Worm (Caenorhabditis elegans) whole organism, early embryonic: ENCODE measurements around the gene appg-2.

ENCODE experiments used
- B0310.2 ChIP-seq: sonication (generic microtip); optimal IDR thresholded peaks from 2 replicates; lab custom pipeline; 2016; ENCODE audit warnings: mild to moderate bottlenecking, missing genetic modification characterization, missing compliant biosample characterization
- F13C5.2 ChIP-seq: sonication (generic microtip); optimal IDR thresholded peaks from 2 replicates; lab custom pipeline; 2017; ENCODE audit warnings: mild to moderate bottlenecking, missing genetic modification characterization, inconsistent platforms, missing compliant biosample characterization
- aly-1 ChIP-seq: sonication (generic microtip); optimal IDR thresholded peaks from 2 replicates; lab custom pipeline; 2016; ENCODE audit warnings: missing genetic modification characterization, missing compliant biosample characterization
- ama-1 ChIP-seq: fragments of 150-350 bp; optimal IDR thresholded peaks from 2 replicates; lab custom pipeline; 2014
- ceh-13 ChIP-seq: fragments of 200-800 bp; sonication (Bioruptor generic); optimal IDR thresholded peaks from 2 replicates; lab custom pipeline; 2018; ENCODE audit warnings: mild to moderate bottlenecking, missing genetic modification characterization, missing compliant biosample characterization
- ceh-36 ChIP-seq: sonication (generic microtip); optimal IDR thresholded peaks from 2 replicates; lab custom pipeline; 2016; ENCODE audit warnings: missing genetic modification characterization, inconsistent platforms, missing compliant biosample characterization
- ets-7 ChIP-seq: sonication (generic microtip); optimal IDR thresholded peaks from 2 replicates; lab custom pipeline; 2016; ENCODE audit warnings: missing genotype, missing genetic modification characterization, missing compliant biosample characterization
- flt-1 ChIP-seq: fragments of 200-800 bp; sonication (Bioruptor generic); IDR thresholded peaks from 2 replicates; pipeline ENCODE4 v1.3.6; 2022; ENCODE audit warnings: missing genetic modification characterization, missing compliant biosample characterization
- hmbx-1 ChIP-seq: sonication (generic microtip); optimal IDR thresholded peaks from 2 replicates; lab custom pipeline; 2016; ENCODE audit warnings: mild to moderate bottlenecking, missing genetic modification characterization, missing compliant biosample characterization
- hmg-4 ChIP-seq: fragments of 200-800 bp; sonication (Bioruptor generic); optimal IDR thresholded peaks from 2 replicates; lab custom pipeline; 2018; ENCODE audit warnings: mild to moderate bottlenecking, missing genetic modification characterization, missing compliant biosample characterization
- hnd-1 ChIP-seq: sonication (generic microtip); optimal IDR thresholded peaks from 2 replicates; lab custom pipeline; 2016; ENCODE audit warnings: missing genetic modification characterization, missing compliant biosample characterization
- pes-1 ChIP-seq: fragments of 200-800 bp; sonication (Bioruptor generic); IDR thresholded peaks from 2 replicates; pipeline ENCODE4 v1.3.6; 2022; ENCODE audit warnings: missing genetic modification reagents, missing genetic modification characterization, missing compliant biosample characterization
- scrt-1 ChIP-seq: fragments of 200-800 bp; sonication (Bioruptor generic); IDR thresholded peaks from 2 replicates; pipeline ENCODE4 v1.3.6; 2022; ENCODE audit warnings: missing genetic modification characterization, missing compliant biosample characterization
- sea-1 ChIP-seq: fragments of 200-800 bp; sonication (Bioruptor generic); conservative IDR thresholded peaks from 2 replicates; pipeline ENCODE4 v1.3.6; 2022; ENCODE audit warnings: missing genetic modification characterization, missing compliant biosample characterization
- tbx-11 ChIP-seq: fragments of 200-800 bp; sonication (Bioruptor generic); IDR thresholded peaks from 2 replicates; pipeline ENCODE4 v1.3.6; 2022; ENCODE audit warnings: missing genetic modification characterization, missing compliant biosample characterization
- tbx-37 ChIP-seq: fragments of 200-800 bp; sonication (Bioruptor generic); conservative IDR thresholded peaks from 2 replicates; pipeline ENCODE4 v1.3.6; 2022; ENCODE audit warnings: missing genetic modification reagents, missing genetic modification characterization, missing compliant biosample characterization
- tra-4 ChIP-seq: sonication (generic microtip); optimal IDR thresholded peaks from 2 replicates; lab custom pipeline; 2017; ENCODE audit warnings: missing genetic modification characterization, missing compliant biosample characterization

appg-2 gene

DNA sequence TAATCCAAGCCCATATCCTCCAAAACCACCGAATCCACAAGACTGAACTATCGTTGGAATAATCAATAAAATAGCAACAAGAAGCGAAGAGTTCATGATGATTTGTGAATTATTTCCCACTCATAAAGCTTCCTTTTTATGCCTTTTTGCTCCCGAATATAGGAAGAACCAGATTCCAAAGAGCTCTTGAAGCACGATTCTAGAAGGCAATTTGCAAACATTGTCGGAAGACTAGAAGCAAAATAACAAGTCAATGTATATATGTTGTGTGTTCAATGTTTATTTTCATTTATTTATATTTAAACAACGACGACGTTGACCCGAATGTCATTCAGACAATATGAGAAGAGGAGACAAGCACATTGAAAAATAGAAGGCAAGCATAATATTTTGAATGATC lies 8.3 kb upstream of the appg-2 start, which contains the start of gene idpa-2:
Gene idpa-2, minus strand, starts transcription at position 101 of the 400 bp plus-strand sequence.
- TF ChIP-seq hmbx-1 (no peak), B0310.2 (tag; lab: Kevin White, UChicago) (no peak), flt-1 (GFP tag; lab: Robert Waterston, UW) (no peak), F13C5.2 (tag; lab: Kevin White, UChicago) (no peak), ama-1 (lab: Kevin White, UChicago) (no peak), hmg-4 (GFP tag; lab: Kevin White, UChicago) (no peak), sea-1 (GFP tag; lab: Robert Waterston, UW) (no peak), hnd-1 (no peak), aly-1 (tag; lab: Kevin White, UChicago) (no peak), ceh-36 (tag; lab: Kevin White, UChicago) (no peak), tbx-37 (no peak), ets-7 (no peak), ceh-13 (GFP tag; lab: Kevin White, UChicago) (no peak), scrt-1 (GFP tag; lab: Robert Waterston, UW) (no peak), tra-4 (tag; lab: Kevin White, UChicago) (no peak), pes-1 (GFP tag; lab: Robert Waterston, UW) (no peak), tbx-11 (no peak)

DNA sequence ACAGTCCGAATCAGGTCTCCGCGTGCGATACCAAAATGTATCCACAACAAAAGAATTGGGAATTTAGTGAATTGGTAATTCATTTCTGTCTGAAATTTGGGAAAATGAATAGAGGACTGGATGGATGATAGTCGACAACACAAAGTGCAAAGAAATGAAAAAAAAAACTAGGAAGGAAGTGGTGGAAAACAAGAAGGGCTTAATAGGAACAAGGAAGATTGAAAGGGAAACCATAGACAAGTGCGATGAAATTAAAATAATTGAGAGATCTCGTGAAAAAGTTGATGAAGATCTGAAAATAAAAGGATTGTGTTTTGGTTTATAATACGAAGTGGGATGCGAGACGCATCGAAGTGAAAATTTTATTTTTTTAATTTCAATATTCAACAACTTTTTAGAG lies 6.9 kb upstream of the appg-2 start, which contains the start of gene F07H5.7:
Gene F07H5.7, minus strand, starts transcription at position 101 of the 400 bp plus-strand sequence.
- TF ChIP-seq scrt-1 (GFP tag; lab: Robert Waterston, UW) (no peak), ceh-36 (tag; lab: Kevin White, UChicago) (no peak), B0310.2 (tag; lab: Kevin White, UChicago) (no peak), tra-4 (tag; lab: Kevin White, UChicago) (no peak), hmbx-1 (no peak), ama-1 (lab: Kevin White, UChicago) (no peak), tbx-37 (no peak), aly-1 (tag; lab: Kevin White, UChicago) (no peak), F13C5.2 (tag; lab: Kevin White, UChicago) (no peak), flt-1 (GFP tag; lab: Robert Waterston, UW) (no peak), sea-1 (GFP tag; lab: Robert Waterston, UW) (no peak), ets-7 (no peak), hnd-1 (no peak)

DNA sequence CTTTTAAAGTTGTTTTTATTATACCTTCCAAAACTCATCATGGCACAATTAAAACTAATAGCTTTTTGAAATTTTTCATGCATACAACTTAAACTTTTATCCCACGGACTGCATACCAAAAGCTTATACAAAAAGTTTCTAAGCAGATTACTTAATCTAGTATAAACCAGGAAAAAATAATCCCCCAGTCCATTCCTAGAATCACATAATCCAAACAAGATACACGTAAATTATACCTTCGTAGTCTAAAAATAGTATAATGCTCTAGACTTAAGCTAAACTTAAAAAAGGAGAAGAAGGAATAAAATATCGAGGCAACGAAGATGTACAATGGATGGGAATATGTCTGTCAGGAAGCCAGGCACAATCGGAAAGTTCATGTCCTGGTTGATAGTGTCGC lies 5.7 kb upstream of the appg-2 start:
- TF ChIP-seq aly-1 (tag; lab: Kevin White, UChicago) (no peak), ets-7 (no peak), F13C5.2 (tag; lab: Kevin White, UChicago) (no peak), flt-1 (GFP tag; lab: Robert Waterston, UW) (no peak), pes-1 (GFP tag; lab: Robert Waterston, UW) (no peak), tbx-11 (no peak), scrt-1 (GFP tag; lab: Robert Waterston, UW) (no peak), sea-1 (GFP tag; lab: Robert Waterston, UW) (no peak), hmg-4 (GFP tag; lab: Kevin White, UChicago) (no peak), ama-1 (lab: Kevin White, UChicago) (no peak), ceh-36 (tag; lab: Kevin White, UChicago) (no peak), B0310.2 (tag; lab: Kevin White, UChicago) (no peak), hmbx-1 (no peak), tra-4 (tag; lab: Kevin White, UChicago) (no peak), tbx-37 (no peak), hnd-1 (no peak), ceh-13 (GFP tag; lab: Kevin White, UChicago) (no peak)

DNA sequence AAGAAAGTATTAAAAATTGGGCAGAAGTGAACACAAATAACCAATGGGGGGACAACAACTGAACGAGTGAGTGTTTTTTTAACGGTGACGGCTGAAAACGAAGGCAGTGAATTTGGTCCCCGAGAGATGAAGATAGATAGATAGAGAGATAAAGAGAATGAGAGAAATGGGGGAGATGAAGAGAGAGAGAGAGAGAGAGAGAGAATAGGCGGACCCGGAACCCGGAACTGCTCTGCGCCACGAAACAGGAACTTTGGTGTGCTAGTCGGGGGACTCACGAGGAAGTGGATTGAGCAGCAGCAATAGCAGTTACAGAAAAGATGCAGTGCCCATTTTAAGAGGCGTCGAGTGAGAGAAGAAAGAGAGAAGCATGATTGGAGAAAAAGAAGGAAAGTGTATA lies 4.5 kb upstream of the appg-2 start:
- TF ChIP-seq aly-1 (tag; lab: Kevin White, UChicago) (no peak), pes-1 (GFP tag; lab: Robert Waterston, UW) (no peak), hnd-1 (no peak), flt-1 (GFP tag; lab: Robert Waterston, UW) (no peak), ceh-13 (GFP tag; lab: Kevin White, UChicago) (no peak), hmbx-1 (no peak), hmg-4 (GFP tag; lab: Kevin White, UChicago) (no peak), sea-1 (GFP tag; lab: Robert Waterston, UW) (no peak), tbx-11 (no peak), ceh-36 (tag; lab: Kevin White, UChicago) (no peak), ets-7 (no peak), scrt-1 (GFP tag; lab: Robert Waterston, UW) (no peak), ama-1 (lab: Kevin White, UChicago) (no peak), F13C5.2 (tag; lab: Kevin White, UChicago) (no peak), tra-4 (tag; lab: Kevin White, UChicago) (no peak), tbx-37 (no peak)

DNA sequence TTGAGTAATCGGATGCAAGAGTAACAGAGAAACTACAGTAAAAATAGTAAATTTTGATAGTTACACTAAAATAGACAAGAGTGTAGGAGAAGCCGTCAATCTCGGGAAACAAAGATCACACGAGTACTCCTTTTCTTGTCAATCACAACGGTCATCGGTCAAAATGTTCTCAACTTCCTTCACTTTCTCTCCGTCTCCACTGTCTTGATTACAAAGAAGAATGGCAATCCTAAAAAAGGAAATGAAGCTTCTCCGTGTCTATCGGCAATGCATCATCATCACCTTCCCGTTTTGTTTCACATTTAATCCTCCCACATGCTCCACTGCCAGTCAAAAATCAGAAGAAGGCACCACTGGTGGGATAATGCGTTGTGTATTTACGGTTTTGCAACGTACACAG lies 1.2 kb upstream of the appg-2 start:
- TF ChIP-seq hmg-4 (GFP tag; lab: Kevin White, UChicago) (no peak), flt-1 (GFP tag; lab: Robert Waterston, UW) (no peak), scrt-1 (GFP tag; lab: Robert Waterston, UW) (no peak), pes-1 (GFP tag; lab: Robert Waterston, UW) (no peak)

DNA sequence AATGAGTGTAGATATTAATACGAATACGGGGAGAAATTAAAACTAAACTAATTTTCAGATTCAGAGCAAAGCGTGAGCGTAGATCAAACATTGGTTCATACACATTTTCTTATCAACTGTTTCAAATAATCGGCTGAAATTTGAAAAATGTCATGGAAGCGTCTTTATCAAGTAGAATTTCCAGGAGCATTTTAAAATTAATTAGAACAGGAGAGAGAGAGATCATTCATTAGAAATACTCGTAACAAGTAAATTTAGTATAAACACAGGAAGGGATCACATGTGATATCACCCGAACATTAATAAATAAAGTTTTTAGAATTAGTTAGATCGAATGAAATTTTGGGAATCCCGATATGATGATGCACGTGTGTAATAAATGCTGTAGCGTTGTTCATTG lies 6.0 kb downstream of the appg-2 start, which contains the start of gene pho-13:
Gene pho-13, minus strand, starts transcription at position 101 of the 400 bp plus-strand sequence.
- TF ChIP-seq aly-1 (tag; lab: Kevin White, UChicago) (no peak), F13C5.2 (tag; lab: Kevin White, UChicago) (no peak), hnd-1 (no peak), scrt-1 (GFP tag; lab: Robert Waterston, UW) (no peak), ama-1 (lab: Kevin White, UChicago) (no peak), tbx-11 (no peak), B0310.2 (tag; lab: Kevin White, UChicago) (no peak), flt-1 (GFP tag; lab: Robert Waterston, UW) (no peak), hmbx-1 (no peak)

DNA sequence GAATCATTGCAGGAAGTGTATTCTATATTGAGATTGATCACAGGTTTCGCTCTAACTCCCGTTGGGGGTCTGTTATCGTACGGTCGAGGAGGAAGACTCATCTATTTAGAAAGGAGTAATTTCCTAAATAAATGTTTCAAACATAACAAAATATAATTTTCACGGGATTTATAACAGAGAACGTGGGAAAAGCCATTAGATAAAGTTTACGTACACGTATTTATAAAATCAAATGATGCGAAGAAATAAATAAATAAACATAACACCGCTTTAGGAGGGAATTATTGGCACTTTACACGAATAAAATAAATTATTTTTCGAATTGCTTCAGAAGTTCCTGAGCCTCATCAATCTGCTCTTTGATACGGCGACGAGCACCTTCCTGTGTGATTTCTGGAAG lies 7.6 kb downstream of the appg-2 start, which contains the start of gene F07H5.10:
Gene F07H5.10, minus strand, starts transcription at position 101 of the 400 bp plus-strand sequence.
- TF ChIP-seq aly-1 (tag; lab: Kevin White, UChicago): no peak
- no peak for TF ChIP-seq hmbx-1
- TF ChIP-seq pes-1 (GFP tag; lab: Robert Waterston, UW): no peak
- no peak for TF ChIP-seq tbx-11
- TF ChIP-seq tbx-37: no peak
- no peak for TF ChIP-seq F13C5.2 (tag; lab: Kevin White, UChicago)
